Fruit fly (Drosophila melanogaster): Measurements from ENCODE around the gene Hsp27.

DNA sequence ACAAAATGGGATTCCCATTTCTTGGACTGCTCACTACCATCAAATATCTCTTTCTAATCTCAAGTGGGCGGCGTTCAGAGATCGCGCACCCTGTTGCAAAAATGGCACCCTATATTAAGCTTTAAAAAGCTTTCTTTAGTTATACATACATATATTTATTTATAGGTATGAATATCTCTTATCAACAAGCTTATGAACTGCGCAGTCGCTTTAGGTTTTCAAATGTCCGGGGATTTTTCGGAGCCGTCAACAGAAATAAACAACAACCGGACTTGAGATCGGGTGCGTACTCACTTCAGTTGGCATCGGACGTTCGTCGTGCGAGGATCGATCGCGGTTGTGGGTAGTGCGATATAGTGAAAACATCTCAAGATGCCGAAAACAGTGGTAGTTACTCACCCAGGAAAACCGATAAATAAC lies 34.5 kb upstream of the Hsp27 start, which contains the start of gene PGRP-LF:
- TF ChIP-seq kay (GFP tag; ENCODE audit: borderline replicate concordance) (peak; percentile 99), CG7045 (GFP tag; optimal IDR thresholded peaks at IDR 0.05) (no peak)
